Fruit fly (Drosophila melanogaster): ENCODE results near the gene CG33189.

dm6 chr3R:8741941-8742340 lies 38.6 kb downstream of the CG33189 start:
- TF ChIP-seq pad (GFP tag; optimal IDR thresholded peaks at IDR 0.05) (no peak), Mnt (GFP tag; optimal IDR thresholded peaks at IDR 0.05) (no peak)
